Worm (Caenorhabditis elegans): ENCODE results near the gene srxa-4.

srxa-4 gene

DNA sequence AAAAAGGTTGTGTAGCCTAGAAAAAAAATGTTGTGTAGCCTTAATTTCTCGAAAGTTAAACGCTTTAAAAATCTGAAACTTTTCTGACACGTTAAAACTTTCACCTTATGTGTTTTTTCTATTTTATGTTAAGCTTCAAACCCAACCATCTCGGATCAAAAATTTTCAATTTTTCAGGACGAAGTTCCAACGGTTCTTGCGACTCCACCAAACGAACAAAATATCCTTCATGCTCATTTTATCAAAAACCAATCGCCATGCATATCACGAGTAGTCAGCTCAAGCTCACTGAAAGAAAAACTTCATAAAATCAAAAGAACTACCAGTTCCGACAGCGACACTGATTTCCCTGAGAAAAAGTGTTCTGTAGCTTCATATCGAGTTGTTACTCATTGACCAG, 16.2 kb downstream of the srxa-4 start:
- TF ChIP-seq Y53G8AR.9 (GFP tag; conservative IDR thresholded peaks at IDR 0.05) (0 out of 2 replicates have a peak, but pooled peaks have one; percentile 25), B0336.3 (GFP tag; IDR thresholded peaks at IDR 0.05) (no peak), attf-5 (GFP tag; optimal IDR thresholded peaks at IDR 0.05) (no peak), let-526 (GFP tag; IDR thresholded peaks at IDR 0.05) (no peak), chd-7 (tag; optimal IDR thresholded peaks at IDR 0.05) (no peak)

DNA sequence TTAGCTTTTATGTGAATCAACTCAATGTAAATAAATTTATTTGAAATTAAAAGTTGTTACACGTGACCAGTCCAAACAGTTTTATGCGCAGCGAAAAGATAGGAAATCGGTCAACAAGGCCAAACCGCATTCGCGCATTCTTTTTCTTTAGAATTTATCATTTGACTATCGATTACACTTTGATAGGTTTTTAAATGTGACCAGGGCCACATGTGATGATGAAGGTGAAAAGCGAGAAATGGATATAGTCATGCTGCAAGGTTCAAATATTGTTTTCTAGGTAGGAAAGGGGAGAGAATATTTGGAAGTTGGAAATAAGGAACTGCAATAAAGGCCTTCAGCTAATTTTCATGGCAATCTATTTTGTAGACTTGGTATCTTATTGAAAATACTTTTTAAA, 16.6 kb downstream of the srxa-4 start:
- TF ChIP-seq egl-18 (GFP tag; IDR thresholded peaks at IDR 0.05), result no peak
- TF ChIP-seq ama-1 (optimal IDR thresholded peaks at IDR 0.05), result peak; percentile 74
- no peak for TF ChIP-seq ama-1 (GFP tag; optimal IDR thresholded peaks at IDR 0.05)
- no peak for TF ChIP-seq athp-1 (tag; optimal IDR thresholded peaks at IDR 0.05)
- TF ChIP-seq C17E4.6 (GFP tag; IDR thresholded peaks at IDR 0.05), result no peak
- peak; percentile 9; the same call in 1 of the 2 replicates for TF ChIP-seq lin-26 (GFP tag; IDR thresholded peaks at IDR 0.05)
- no peak for TF ChIP-seq dpl-1 (GFP tag; optimal IDR thresholded peaks at IDR 0.05)
- peak; percentile 32 for TF ChIP-seq chd-7 (tag; optimal IDR thresholded peaks at IDR 0.05)
- TF ChIP-seq xnd-1 (tag; optimal IDR thresholded peaks at IDR 0.05), result no peak
- peak; percentile 12 for TF ChIP-seq fkh-3 (tag; optimal IDR thresholded peaks at IDR 0.05)
- 0 out of 2 replicates have a peak, but pooled peaks have one; percentile 32 for TF ChIP-seq madf-6 (GFP tag; IDR thresholded peaks at IDR 0.05)
- no peak for TF ChIP-seq dpff-1 (tag; optimal IDR thresholded peaks at IDR 0.05)
- 0 out of 2 replicates have a peak, but pooled peaks have one; percentile 21 for TF ChIP-seq cebp-1 (GFP tag; IDR thresholded peaks at IDR 0.05)
- TF ChIP-seq cebp-1 (tag; optimal IDR thresholded peaks at IDR 0.05), result no peak
- peak; percentile 34; the same call in 1 of the 2 replicates for TF ChIP-seq Y53G8AR.9 (GFP tag; conservative IDR thresholded peaks at IDR 0.05)
- 0 out of 2 replicates have a peak, but pooled peaks have one; percentile 24 for TF ChIP-seq madf-3 (GFP tag; IDR thresholded peaks at IDR 0.05)
- TF ChIP-seq somi-1 (GFP tag; optimal IDR thresholded peaks at IDR 0.05), result peak; percentile 4
- peak; percentile 19 for TF ChIP-seq die-1 (tag; optimal IDR thresholded peaks at IDR 0.05)
- no peak for TF ChIP-seq sptf-2 (GFP tag; optimal IDR thresholded peaks at IDR 0.05)
- TF ChIP-seq ZK185.1 (tag; optimal IDR thresholded peaks at IDR 0.05; ENCODE audit: poor library complexity, severe bottlenecking), result peak; percentile 65

DNA sequence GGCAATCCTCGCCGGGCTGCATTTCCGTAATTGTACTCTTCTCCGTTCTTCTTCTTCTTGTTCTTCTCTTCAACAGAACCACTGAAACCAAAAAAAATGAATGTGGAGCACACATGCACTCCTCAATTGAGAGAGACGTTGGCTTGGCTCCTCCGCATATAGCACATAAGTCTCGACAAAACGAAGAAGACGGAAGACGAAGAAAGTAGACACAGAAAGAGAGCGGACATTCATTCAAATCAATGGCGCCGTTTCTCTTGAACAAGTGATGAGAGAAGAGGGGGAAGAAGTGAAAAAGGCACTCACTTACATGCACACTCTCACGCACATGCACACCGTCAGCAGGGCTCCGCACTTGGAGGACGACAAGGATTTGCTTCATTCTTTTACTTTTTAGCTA, 17.3 kb downstream of the srxa-4 start, which contains the start of gene F25E5.9:
F25E5.9 (minus strand) TSS at position 382 of the 400 bp plus-strand sequence.
- TF ChIP-seq ztf-26 (tag; optimal IDR thresholded peaks at IDR 0.05), result no peak
- TF ChIP-seq F10E7.11 (tag; optimal IDR thresholded peaks at IDR 0.05), result peak; percentile 63
- no peak for TF ChIP-seq somi-1 (GFP tag; optimal IDR thresholded peaks at IDR 0.05)
- no peak for TF ChIP-seq F55B11.4 (tag; optimal IDR thresholded peaks at IDR 0.05; ENCODE audit: borderline replicate concordance, insufficient read depth)
- no peak for TF ChIP-seq ceh-27 (GFP tag; optimal IDR thresholded peaks at IDR 0.05)
- no peak for TF ChIP-seq ztf-18 (tag; optimal IDR thresholded peaks at IDR 0.05)
- no peak for TF ChIP-seq nfya-1 (tag; optimal IDR thresholded peaks at IDR 0.05; ENCODE audit: borderline replicate concordance, insufficient read depth)
- no peak for TF ChIP-seq lin-54 (GFP tag; optimal IDR thresholded peaks at IDR 0.05)
- TF ChIP-seq K11D2.4 (GFP tag; IDR thresholded peaks at IDR 0.05), result 0 out of 2 replicates have a peak, but pooled peaks have one; percentile 16
- no peak for TF ChIP-seq lir-1 (GFP tag; conservative IDR thresholded peaks at IDR 0.05)
- TF ChIP-seq mcd-1 (GFP tag; IDR thresholded peaks at IDR 0.05), result peak; percentile 18; the same call in 1 of the 2 replicates
- peak; percentile 10 for TF ChIP-seq F52B5.7 (tag; optimal IDR thresholded peaks at IDR 0.05)
- TF ChIP-seq hsf-1 (GFP tag; IDR thresholded peaks at IDR 0.05), result no peak

DNA sequence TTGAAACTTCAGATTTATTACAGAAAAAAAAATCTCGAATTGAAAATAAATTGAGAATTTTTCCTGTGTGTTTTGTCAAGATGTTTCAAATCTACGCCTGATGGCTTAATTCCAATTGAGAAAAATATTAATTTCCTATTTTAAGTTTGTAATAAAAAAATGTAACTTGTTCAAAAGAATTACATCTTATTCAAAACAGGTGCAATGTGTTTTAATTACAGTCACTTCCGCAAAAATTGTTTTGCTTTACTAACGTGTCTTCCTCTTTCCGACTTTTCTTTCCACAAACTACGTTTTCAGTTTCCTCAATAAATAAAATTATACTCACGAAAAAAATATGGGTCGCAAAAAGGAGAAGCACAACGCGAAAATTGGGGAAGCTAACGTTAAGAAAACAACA, 17.7 kb downstream of the srxa-4 start, which contains the start of gene F25E5.16:
F25E5.16 (plus strand) TSS at position 301 of the 400 bp plus-strand sequence.
- TF ChIP-seq hlh-26 (GFP tag; conservative IDR thresholded peaks at IDR 0.05), result no peak
- TF ChIP-seq rec-8 (tag; optimal IDR thresholded peaks at IDR 0.05), result no peak
- TF ChIP-seq ceh-91 (GFP tag; IDR thresholded peaks at IDR 0.05), result no peak
- TF ChIP-seq D2030.7 (GFP tag; IDR thresholded peaks at IDR 0.05), result no peak
- TF ChIP-seq B0336.3 (GFP tag; IDR thresholded peaks at IDR 0.05), result no peak
- TF ChIP-seq egl-44 (GFP tag; IDR thresholded peaks at IDR 0.05), result no peak
